Worm (Caenorhabditis elegans) whole organism, early embryonic: ENCODE results near the gene D1046.4.

Experiments used
- B0310.2 ChIP-seq: sonication (generic microtip); optimal IDR thresholded peaks from 2 replicates; lab custom pipeline; 2016; ENCODE audit warnings: mild to moderate bottlenecking, missing genetic modification characterization, missing compliant biosample characterization
- F13C5.2 ChIP-seq: sonication (generic microtip); optimal IDR thresholded peaks from 2 replicates; lab custom pipeline; 2017; ENCODE audit warnings: mild to moderate bottlenecking, missing genetic modification characterization, inconsistent platforms, missing compliant biosample characterization
- aly-1 ChIP-seq: sonication (generic microtip); optimal IDR thresholded peaks from 2 replicates; lab custom pipeline; 2016; ENCODE audit warnings: missing genetic modification characterization, missing compliant biosample characterization
- ama-1 ChIP-seq: fragments of 150-350 bp; optimal IDR thresholded peaks from 2 replicates; lab custom pipeline; 2014
- ceh-13 ChIP-seq: fragments of 200-800 bp; sonication (Bioruptor generic); optimal IDR thresholded peaks from 2 replicates; lab custom pipeline; 2018; ENCODE audit warnings: mild to moderate bottlenecking, missing genetic modification characterization, missing compliant biosample characterization
- ceh-36 ChIP-seq: sonication (generic microtip); optimal IDR thresholded peaks from 2 replicates; lab custom pipeline; 2016; ENCODE audit warnings: missing genetic modification characterization, inconsistent platforms, missing compliant biosample characterization
- ets-7 ChIP-seq: sonication (generic microtip); optimal IDR thresholded peaks from 2 replicates; lab custom pipeline; 2016; ENCODE audit warnings: missing genotype, missing genetic modification characterization, missing compliant biosample characterization
- flt-1 ChIP-seq: fragments of 200-800 bp; sonication (Bioruptor generic); IDR thresholded peaks from 2 replicates; pipeline ENCODE4 v1.3.6; 2022; ENCODE audit warnings: missing genetic modification characterization, missing compliant biosample characterization
- hmbx-1 ChIP-seq: sonication (generic microtip); optimal IDR thresholded peaks from 2 replicates; lab custom pipeline; 2016; ENCODE audit warnings: mild to moderate bottlenecking, missing genetic modification characterization, missing compliant biosample characterization
- hmg-4 ChIP-seq: fragments of 200-800 bp; sonication (Bioruptor generic); optimal IDR thresholded peaks from 2 replicates; lab custom pipeline; 2018; ENCODE audit warnings: mild to moderate bottlenecking, missing genetic modification characterization, missing compliant biosample characterization
- hnd-1 ChIP-seq: sonication (generic microtip); optimal IDR thresholded peaks from 2 replicates; lab custom pipeline; 2016; ENCODE audit warnings: missing genetic modification characterization, missing compliant biosample characterization
- pes-1 ChIP-seq: fragments of 200-800 bp; sonication (Bioruptor generic); IDR thresholded peaks from 2 replicates; pipeline ENCODE4 v1.3.6; 2022; ENCODE audit warnings: missing genetic modification reagents, missing genetic modification characterization, missing compliant biosample characterization
- scrt-1 ChIP-seq: fragments of 200-800 bp; sonication (Bioruptor generic); IDR thresholded peaks from 2 replicates; pipeline ENCODE4 v1.3.6; 2022; ENCODE audit warnings: missing genetic modification characterization, missing compliant biosample characterization
- sea-1 ChIP-seq: fragments of 200-800 bp; sonication (Bioruptor generic); conservative IDR thresholded peaks from 2 replicates; pipeline ENCODE4 v1.3.6; 2022; ENCODE audit warnings: missing genetic modification characterization, missing compliant biosample characterization
- tbx-11 ChIP-seq: fragments of 200-800 bp; sonication (Bioruptor generic); IDR thresholded peaks from 2 replicates; pipeline ENCODE4 v1.3.6; 2022; ENCODE audit warnings: missing genetic modification characterization, missing compliant biosample characterization
- tbx-37 ChIP-seq: fragments of 200-800 bp; sonication (Bioruptor generic); conservative IDR thresholded peaks from 2 replicates; pipeline ENCODE4 v1.3.6; 2022; ENCODE audit warnings: missing genetic modification reagents, missing genetic modification characterization, missing compliant biosample characterization
- tra-4 ChIP-seq: sonication (generic microtip); optimal IDR thresholded peaks from 2 replicates; lab custom pipeline; 2017; ENCODE audit warnings: missing genetic modification characterization, missing compliant biosample characterization

Gene D1046.4

ce11 chrIV:8933575-8933974 lies at the start of gene D1046.4:
TSS of gene D1046.4 (plus strand) at chrIV:8933875.
- TF ChIP-seq sea-1 (GFP tag; lab: Robert Waterston, UW) (no peak), B0310.2 (tag; lab: Kevin White, UChicago) (no peak), tbx-37 (no peak), tra-4 (tag; lab: Kevin White, UChicago) (no peak), ceh-13 (GFP tag; lab: Kevin White, UChicago) (no peak), ets-7 (tag; lab: Kevin White, UChicago) (no peak), tbx-11 (GFP tag; lab: Robert Waterston, UW) (no peak), aly-1 (no peak), hmbx-1 (tag; lab: Kevin White, UChicago) (no peak), F13C5.2 (no peak), ama-1 (lab: Kevin White, UChicago) (no peak), scrt-1 (GFP tag; lab: Robert Waterston, UW) (no peak), ceh-36 (no peak), flt-1 (GFP tag; lab: Robert Waterston, UW) (no peak), pes-1 (GFP tag; lab: Robert Waterston, UW) (no peak)

- TF ChIP-seq ceh-13 (GFP tag; lab: Kevin White, UChicago) (no peak), aly-1 (no peak), hmg-4 (no peak), tra-4 (tag; lab: Kevin White, UChicago) (no peak), pes-1 (GFP tag; lab: Robert Waterston, UW) (no peak), sea-1 (GFP tag; lab: Robert Waterston, UW) (no peak), tbx-11 (GFP tag; lab: Robert Waterston, UW) (no peak), flt-1 (GFP tag; lab: Robert Waterston, UW) (no peak), ets-7 (tag; lab: Kevin White, UChicago) (no peak), hnd-1 (tag; lab: Kevin White, UChicago) (no peak), F13C5.2 (no peak), B0310.2 (tag; lab: Kevin White, UChicago) (no peak), scrt-1 (GFP tag; lab: Robert Waterston, UW) (no peak), tbx-37 (no peak), ama-1 (lab: Kevin White, UChicago) (no peak), ceh-36 (no peak)
These were observed 47.4 kb upstream of the D1046.4 start, which contains the start of gene C09G9.5 for ce11 chrIV:8886228-8886627. TSS of gene C09G9.5 (plus strand) at chrIV:8886528.

- no peak for TF ChIP-seq ama-1 (lab: Kevin White, UChicago)
These were observed 45.1 kb upstream of the D1046.4 start, which contains the start of gene oma-1 for ce11 chrIV:8888525-8889026. TSS of gene oma-1 (plus strand) at chrIV:8888976.

ce11 chrIV:8891131-8891530 lies 42.5 kb upstream of the D1046.4 start, which contains the start of gene spr-2:
TSS of gene spr-2 (plus strand) at chrIV:8891462.
- no peak for TF ChIP-seq hnd-1 (tag; lab: Kevin White, UChicago)
- no peak for TF ChIP-seq ets-7 (tag; lab: Kevin White, UChicago)
- no peak for TF ChIP-seq tbx-37
- no peak for TF ChIP-seq B0310.2 (tag; lab: Kevin White, UChicago)
- TF ChIP-seq tra-4 (tag; lab: Kevin White, UChicago), result no peak
- TF ChIP-seq pes-1 (GFP tag; lab: Robert Waterston, UW), result no peak
- TF ChIP-seq F13C5.2, result no peak
- TF ChIP-seq hmg-4, result no peak
- no peak for TF ChIP-seq ama-1 (lab: Kevin White, UChicago)

- no peak for TF ChIP-seq hmg-4
- no peak for TF ChIP-seq scrt-1 (GFP tag; lab: Robert Waterston, UW)
- TF ChIP-seq F13C5.2, result no peak
- TF ChIP-seq flt-1 (GFP tag; lab: Robert Waterston, UW), result no peak
- no peak for TF ChIP-seq ets-7 (tag; lab: Kevin White, UChicago)
These were observed 41.1 kb upstream of the D1046.4 start, which contains the start of gene C27B7.2 for ce11 chrIV:8892558-8892957. TSS of gene C27B7.2 (plus strand) at chrIV:8892858.

ce11 chrIV:8893746-8894145 lies 39.9 kb upstream of the D1046.4 start, which contains the start of gene rad-54.L2:
TSS of gene rad-54.L2 (plus strand) at chrIV:8894077.
- TF ChIP-seq ceh-13 (GFP tag; lab: Kevin White, UChicago) (no peak), F13C5.2 (peak; percentile 7)

ce11 chrIV:8901346-8901745 lies 32.3 kb upstream of the D1046.4 start, which contains the start of gene C27B7.5:
TSS of gene C27B7.5 (plus strand) at chrIV:8901646.
- TF ChIP-seq B0310.2 (tag; lab: Kevin White, UChicago), result no peak
- no peak for TF ChIP-seq hmg-4
- TF ChIP-seq F13C5.2, result no peak
- no peak for TF ChIP-seq ceh-13 (GFP tag; lab: Kevin White, UChicago)
- no peak for TF ChIP-seq tra-4 (tag; lab: Kevin White, UChicago)
- no peak for TF ChIP-seq tbx-11 (GFP tag; lab: Robert Waterston, UW)
- TF ChIP-seq pes-1 (GFP tag; lab: Robert Waterston, UW), result no peak
- TF ChIP-seq scrt-1 (GFP tag; lab: Robert Waterston, UW), result no peak
- TF ChIP-seq sea-1 (GFP tag; lab: Robert Waterston, UW), result no peak
- TF ChIP-seq hmbx-1 (tag; lab: Kevin White, UChicago), result no peak
- no peak for TF ChIP-seq aly-1
- no peak for TF ChIP-seq ceh-36
- TF ChIP-seq ama-1 (lab: Kevin White, UChicago), result no peak
- TF ChIP-seq hnd-1 (tag; lab: Kevin White, UChicago), result no peak
- TF ChIP-seq tbx-37, result no peak
- TF ChIP-seq flt-1 (GFP tag; lab: Robert Waterston, UW), result no peak
- TF ChIP-seq ets-7 (tag; lab: Kevin White, UChicago), result no peak

- TF ChIP-seq B0310.2 (tag; lab: Kevin White, UChicago) (no peak), aly-1 (no peak), hnd-1 (tag; lab: Kevin White, UChicago) (no peak), F13C5.2 (no peak), ceh-36 (no peak), ets-7 (tag; lab: Kevin White, UChicago) (no peak), hmbx-1 (tag; lab: Kevin White, UChicago) (no peak), tbx-37 (no peak), ceh-13 (GFP tag; lab: Kevin White, UChicago) (no peak), flt-1 (GFP tag; lab: Robert Waterston, UW) (no peak), pes-1 (GFP tag; lab: Robert Waterston, UW) (no peak), ama-1 (lab: Kevin White, UChicago) (no peak)
These were observed 27.5 kb upstream of the D1046.4 start, which contains the start of gene C27B7.6 for ce11 chrIV:8906164-8906563. TSS of gene C27B7.6 (minus strand) at chrIV:8906345.
